Worm (Caenorhabditis elegans): ENCODE data around the gene Y110A2AL.6.

The Y110A2AL.6 gene

ce11 chrII:2797951-2798350 is 43.5 kb downstream of the Y110A2AL.6 start:
- TF ChIP-seq nhr-42 (GFP tag; IDR thresholded peaks at IDR 0.05) = no peak
- no peak for TF ChIP-seq lin-13 (GFP tag; optimal IDR thresholded peaks at IDR 0.05)
- no peak for TF ChIP-seq hlh-11 (tag; optimal IDR thresholded peaks at IDR 0.05)
- TF ChIP-seq aha-1 (tag) = peak; percentile 79
- TF ChIP-seq F49E8.2 (tag; optimal IDR thresholded peaks at IDR 0.05; ENCODE audit: borderline replicate concordance) = no peak
- TF ChIP-seq saeg-2 (GFP tag; IDR thresholded peaks at IDR 0.05) = no peak

- TF ChIP-seq set-16 (GFP tag; IDR thresholded peaks at IDR 0.05) (peak; percentile 48; the same call in 1 of the 2 replicates), mep-1 (tag; optimal IDR thresholded peaks at IDR 0.05) (no peak)
Measured at ce11 chrII:2796431-2796830, 45.0 kb downstream of the Y110A2AL.6 start.

- TF ChIP-seq nhr-237 (tag; optimal IDR thresholded peaks at IDR 0.05) (no peak), unc-62 (GFP tag; optimal IDR thresholded peaks at IDR 0.05 in 1 of 2) (peak in 1 of 2 experiments; percentile 51), unc-62 (tag; optimal IDR thresholded peaks at IDR 0.05) (no peak), lin-39 (tag; optimal IDR thresholded peaks at IDR 0.05) (no peak), mxl-3 (GFP tag; optimal IDR thresholded peaks at IDR 0.05) (no peak), ceh-28 (tag; optimal IDR thresholded peaks at IDR 0.05) (peak; percentile 75)
Measured at ce11 chrII:2795413-2795812, 46.0 kb downstream of the Y110A2AL.6 start.

- peak; percentile 56 for TF ChIP-seq set-16 (GFP tag; IDR thresholded peaks at IDR 0.05)
- TF ChIP-seq nhr-76 (tag; optimal IDR thresholded peaks at IDR 0.05) = no peak
Measured at ce11 chrII:2791693-2792092, 49.7 kb downstream of the Y110A2AL.6 start.
